Worm (Caenorhabditis elegans) whole organism, late embryonic: Measurements from ENCODE around the gene F40E12.1.

Experiments used
- F13H6.1 ChIP-seq: sonication (generic microtip); optimal IDR thresholded peaks from 2 replicates; lab custom pipeline; 2016; ENCODE audit warnings: missing genetic modification characterization, missing compliant biosample characterization
- T23F11.4 ChIP-seq: fragments of 200-800 bp; sonication (Bioruptor generic); optimal IDR thresholded peaks from 2 replicates; lab custom pipeline; 2018; ENCODE audit warnings: mild to moderate bottlenecking, missing genetic modification characterization, missing compliant biosample characterization
- Y22D7AL.16 ChIP-seq: sonication (generic microtip); optimal IDR thresholded peaks from 2 replicates; lab custom pipeline; 2016; ENCODE audit warnings: missing genetic modification characterization, missing compliant biosample characterization
- ahr-1 ChIP-seq: sonication (generic microtip); optimal IDR thresholded peaks from 2 replicates; lab custom pipeline; 2016; ENCODE audit warnings: missing genetic modification characterization, missing compliant biosample characterization
- ama-1 ChIP-seq: fragments of 150-350 bp; optimal IDR thresholded peaks from 2 replicates; lab custom pipeline; 2014
- ceh-2 ChIP-seq: sonication (generic microtip); optimal IDR thresholded peaks from 2 replicates; lab custom pipeline; 2016; ENCODE audit warnings: missing genotype, missing genetic modification characterization, missing compliant biosample characterization
- ceh-22 ChIP-seq: sonication (generic microtip); optimal IDR thresholded peaks from 2 replicates; lab custom pipeline; 2017; ENCODE audit warnings: missing biosample characterization, missing genetic modification characterization
- ceh-24 ChIP-seq: sonication (generic microtip); optimal IDR thresholded peaks from 2 replicates; lab custom pipeline; 2016; ENCODE audit warnings: mild to moderate bottlenecking, missing genetic modification characterization, missing compliant biosample characterization
- ceh-30 ChIP-seq: fragments of 150-350 bp; optimal IDR thresholded peaks from 2 replicates; lab custom pipeline; 2014; ENCODE audit warnings: missing biosample characterization, missing genetic modification characterization
- ceh-48 ChIP-seq: sonication (generic microtip); optimal IDR thresholded peaks from 2 replicates; lab custom pipeline; 2016; ENCODE audit warnings: missing genetic modification characterization, inconsistent platforms, missing compliant biosample characterization
- ceh-9 ChIP-seq: sonication (generic microtip); optimal IDR thresholded peaks from 2 replicates; lab custom pipeline; 2016; ENCODE audit warnings: mild to moderate bottlenecking, missing genetic modification characterization, inconsistent platforms, missing compliant biosample characterization
- che-1 ChIP-seq: sonication (generic microtip); optimal IDR thresholded peaks from 2 replicates; lab custom pipeline; 2016; ENCODE audit warnings: mild to moderate bottlenecking, missing genetic modification characterization, missing compliant biosample characterization
- ets-4 ChIP-seq: sonication (generic microtip); optimal IDR thresholded peaks from 2 replicates; lab custom pipeline; 2016; ENCODE audit warnings: missing genetic modification characterization, missing compliant biosample characterization
- fkh-10 ChIP-seq: fragments of 150-350 bp; optimal IDR thresholded peaks from 2 replicates; lab custom pipeline; 2014; ENCODE audit warnings: missing biosample characterization, missing genetic modification reagents, missing genetic modification characterization
- hlh-13 ChIP-seq: fragments of 200-800 bp; sonication (Bioruptor generic); optimal IDR thresholded peaks from 2 replicates; lab custom pipeline; 2018; ENCODE audit warnings: mild to moderate bottlenecking, missing genetic modification characterization, missing compliant biosample characterization
- hlh-15 ChIP-seq: sonication (generic microtip); optimal IDR thresholded peaks from 2 replicates; lab custom pipeline; 2016; ENCODE audit warnings: missing genetic modification characterization, missing compliant biosample characterization
- hlh-6 ChIP-seq: sonication (generic microtip); optimal IDR thresholded peaks from 2 replicates; lab custom pipeline; 2016; ENCODE audit warnings: missing genotype, missing genetic modification characterization, missing compliant biosample characterization
- mec-3 ChIP-seq: sonication (generic microtip); optimal IDR thresholded peaks from 2 replicates; lab custom pipeline; 2016; ENCODE audit warnings: borderline replicate concordance, missing genetic modification characterization, missing compliant biosample characterization
- nfya-1 ChIP-seq: sonication (generic microtip); optimal IDR thresholded peaks from 2 replicates; lab custom pipeline; 2017; ENCODE audit warnings: missing genetic modification characterization, mild to moderate bottlenecking, missing compliant biosample characterization, antibody characterized with exemption, moderate library complexity
- nhr-11 ChIP-seq: fragments of 150-350 bp; optimal IDR thresholded peaks from 2 replicates; lab custom pipeline; 2014; ENCODE audit warnings: missing biosample characterization, missing genetic modification characterization
- nhr-232 ChIP-seq: sonication (generic microtip); optimal IDR thresholded peaks from 2 replicates; lab custom pipeline; 2016; ENCODE audit warnings: missing genetic modification characterization, missing compliant biosample characterization
- odd-2 ChIP-seq: sonication (generic microtip); optimal IDR thresholded peaks from 2 replicates; lab custom pipeline; 2017; ENCODE audit warnings: antibody characterized with exemption, mild to moderate bottlenecking, missing genetic modification characterization, missing compliant biosample characterization
- pax-1 ChIP-seq: fragments of 150-350 bp; optimal IDR thresholded peaks from 2 replicates; lab custom pipeline; 2014; ENCODE audit warnings: missing biosample characterization, missing genetic modification characterization
- pha-2 ChIP-seq: sonication (generic microtip); optimal IDR thresholded peaks from 2 replicates; lab custom pipeline; 2017; ENCODE audit warnings: mild to moderate bottlenecking, missing genetic modification characterization, missing compliant biosample characterization
- pha-4 ChIP-seq: fragments of 150-350 bp; optimal IDR thresholded peaks from 2 replicates; lab custom pipeline; 2018; ENCODE audit warnings: missing biosample characterization, missing genetic modification reagents, missing genetic modification characterization
- pros-1 ChIP-seq: fragments of 150-350 bp; optimal IDR thresholded peaks from 2 replicates; lab custom pipeline; 2014; ENCODE audit warnings: missing biosample characterization, missing genetic modification reagents, missing genetic modification characterization
- rnt-1 ChIP-seq: sonication (generic microtip); optimal IDR thresholded peaks from 2 replicates; lab custom pipeline; 2016; ENCODE audit warnings: missing genetic modification characterization, missing compliant biosample characterization
- syd-9 ChIP-seq: sonication (generic microtip); optimal IDR thresholded peaks from 2 replicates; lab custom pipeline; 2016; ENCODE audit warnings: mild to moderate bottlenecking, missing genetic modification characterization, moderate library complexity, missing compliant biosample characterization
- tbx-7 ChIP-seq: sonication (generic microtip); optimal IDR thresholded peaks from 2 replicates; lab custom pipeline; 2016; ENCODE audit warnings: missing genotype, missing genetic modification characterization, missing compliant biosample characterization
- unc-3 ChIP-seq, 2 experiments: fragments of 200-800 bp in 1 of 2; sonication (Bioruptor generic) in 1 of 2; sonication (generic microtip) in 1 of 2; conservative IDR thresholded peaks in 1 of 2; optimal IDR thresholded peaks in 1 of 2; 2 replicates each; pipeline versions ENCODE4 v1.3.6 to Lab custom; 2016 to 2022; ENCODE audit warnings: missing compliant biosample characterization in 2 of 2, missing genetic modification characterization in 2 of 2, missing genetic modification reagents in 1 of 2
- unc-42 ChIP-seq: sonication (generic microtip); optimal IDR thresholded peaks from 2 replicates; lab custom pipeline; 2016; ENCODE audit warnings: missing genotype, missing genetic modification characterization, missing compliant biosample characterization
- unc-86 ChIP-seq: sonication (generic microtip); optimal IDR thresholded peaks from 2 replicates; lab custom pipeline; 2016; ENCODE audit warnings: missing genetic modification characterization, missing compliant biosample characterization

Gene F40E12.1

ce11 chrII:3616615-3617014, 997 bp upstream of the F40E12.1 start:
- TF ChIP-seq pha-2 (tag; lab: Kevin White, UChicago), result no peak
- TF ChIP-seq nfya-1 (tag; lab: Kevin White, UChicago), result peak; percentile 94
- TF ChIP-seq, all 69 proteins: peak for 1

DNA sequence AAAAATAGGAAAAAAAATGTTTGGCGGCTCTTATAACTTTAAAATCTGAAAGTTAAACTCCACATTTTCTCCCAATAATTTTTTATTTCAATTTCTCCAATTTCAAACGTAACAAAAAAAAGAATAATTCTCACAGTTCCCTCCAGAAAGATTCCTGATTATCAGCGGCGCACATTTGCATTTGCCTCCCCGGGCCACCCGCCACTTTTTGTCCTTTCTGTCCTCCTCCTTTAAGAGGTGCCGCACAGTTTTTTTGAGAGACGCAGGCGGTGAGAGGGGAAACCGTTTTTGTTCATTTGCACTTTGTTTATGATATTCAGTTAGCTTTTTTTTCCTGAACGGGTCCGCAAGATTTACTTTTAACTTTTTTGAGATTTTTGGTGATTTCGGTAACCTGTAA, 3.2 kb downstream of the F40E12.1 start:
- TF ChIP-seq ets-4 (tag; lab: Kevin White, UChicago), result no peak
- no peak for TF ChIP-seq unc-42
- TF ChIP-seq che-1 (tag; lab: Kevin White, UChicago), result no peak
- no peak for TF ChIP-seq unc-3 (GFP tag; conservative IDR thresholded peaks at IDR 0.05; lab: Robert Waterston, UW)
- no peak for TF ChIP-seq unc-3 (tag; optimal IDR thresholded peaks at IDR 0.05; lab: Kevin White, UChicago)

DNA sequence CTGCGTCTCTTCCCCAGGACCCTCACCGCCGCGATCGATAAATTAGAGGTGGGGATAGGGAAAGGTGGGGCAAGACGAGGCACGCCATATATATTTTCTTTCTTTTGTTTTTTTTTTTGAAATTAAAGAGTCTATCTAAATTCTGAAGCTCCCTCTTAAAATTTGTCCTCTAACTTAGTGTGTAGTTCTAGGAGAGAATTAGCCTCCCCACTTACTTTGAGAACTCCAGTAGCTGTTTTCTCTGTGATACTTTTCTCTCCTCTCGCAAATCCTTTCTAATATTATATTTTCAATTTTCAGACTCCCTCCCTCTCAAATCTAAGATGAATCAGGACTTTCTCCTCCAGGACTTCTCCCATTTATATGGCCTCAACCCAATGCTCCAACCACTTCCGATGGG, 4.4 kb downstream of the F40E12.1 start, which contains the start of gene M151.7:
Gene M151.7, plus strand, starts transcription at position 301 of the 400 bp plus-strand sequence.
- TF ChIP-seq syd-9 (tag; lab: Kevin White, UChicago), result no peak
- no peak for TF ChIP-seq fkh-10 (GFP tag; lab: Kevin White, UChicago)
- TF ChIP-seq, all 69 proteins: peak for 0

DNA sequence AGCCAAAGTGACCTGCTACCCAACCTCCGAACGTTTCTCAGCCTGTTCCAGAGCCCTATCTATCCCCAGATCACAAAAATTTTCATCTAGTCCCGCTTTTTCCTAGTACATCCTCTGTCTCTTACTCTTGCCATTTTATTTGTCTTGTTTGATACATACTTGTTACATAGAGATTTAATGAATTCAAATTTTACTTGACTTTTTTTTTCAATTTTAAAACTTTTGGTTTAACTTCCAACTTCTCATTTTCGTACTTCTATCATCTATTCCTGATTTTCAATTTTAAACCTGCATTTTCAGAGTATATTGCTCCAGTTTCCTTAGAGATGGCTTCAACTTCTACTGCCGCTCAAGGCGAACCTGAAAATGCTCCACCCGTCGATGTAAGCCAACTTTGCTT, 9.3 kb downstream of the F40E12.1 start, which contains the start of gene M151.3:
Gene M151.3, plus strand, starts transcription at position 301 of the 400 bp plus-strand sequence.
- TF ChIP-seq ama-1 (no peak), ets-4 (tag; lab: Kevin White, UChicago) (no peak), ceh-30 (tag; lab: Kevin White, UChicago) (no peak), ahr-1 (tag; lab: Kevin White, UChicago) (no peak), Y22D7AL.16 (tag; lab: Kevin White, UChicago) (no peak), T23F11.4 (GFP tag; lab: Kevin White, UChicago) (no peak), hlh-15 (tag; lab: Kevin White, UChicago) (no peak), nfya-1 (tag; lab: Kevin White, UChicago) (no peak), nhr-11 (tag; lab: Kevin White, UChicago) (no peak), rnt-1 (tag; lab: Kevin White, UChicago) (no peak)

ce11 chrII:3630810-3631209, 13.2 kb downstream of the F40E12.1 start, which contains the start of gene M151.2:
M151.2 (plus strand) TSS chrII:3631110.
- no peak for TF ChIP-seq ceh-2 (tag; lab: Kevin White, UChicago)

- TF ChIP-seq hlh-6 (tag; lab: Kevin White, UChicago) (no peak), odd-2 (no peak), nfya-1 (tag; lab: Kevin White, UChicago) (no peak), ceh-22 (tag; lab: Kevin White, UChicago) (no peak), ceh-24 (tag; lab: Kevin White, UChicago) (no peak), unc-42 (no peak), ceh-2 (tag; lab: Kevin White, UChicago) (no peak), tbx-7 (tag; lab: Kevin White, UChicago) (no peak), che-1 (tag; lab: Kevin White, UChicago) (no peak), pros-1 (tag; lab: Kevin White, UChicago) (no peak), Y22D7AL.16 (tag; lab: Kevin White, UChicago) (no peak)
- TF ChIP-seq, all 69 proteins: peak for 0
Observed at ce11 chrII:3634765-3635164, 17.2 kb downstream of the F40E12.1 start.

ce11 chrII:3639238-3639637, 21.6 kb downstream of the F40E12.1 start, which contains the start of gene fbxb-31:
fbxb-31 (minus strand) TSS chrII:3639338.
- TF ChIP-seq nhr-11 (tag; lab: Kevin White, UChicago), result no peak
- TF ChIP-seq F13H6.1 (tag; lab: Kevin White, UChicago), result no peak
- no peak for TF ChIP-seq ets-4 (tag; lab: Kevin White, UChicago)
- TF ChIP-seq ceh-48 (tag; lab: Kevin White, UChicago), result no peak
- no peak for TF ChIP-seq pha-4 (tag; lab: Kevin White, UChicago)
- TF ChIP-seq Y22D7AL.16 (tag; lab: Kevin White, UChicago), result no peak
- no peak for TF ChIP-seq ceh-9 (tag; lab: Kevin White, UChicago)
- no peak for TF ChIP-seq unc-3 (GFP tag; conservative IDR thresholded peaks at IDR 0.05; lab: Robert Waterston, UW)
- no peak for TF ChIP-seq unc-3 (tag; optimal IDR thresholded peaks at IDR 0.05; lab: Kevin White, UChicago)
- no peak for TF ChIP-seq pax-1 (tag; lab: Kevin White, UChicago)
- no peak for TF ChIP-seq hlh-13 (GFP tag; lab: Kevin White, UChicago)
- TF ChIP-seq pros-1 (tag; lab: Kevin White, UChicago), result no peak
- TF ChIP-seq T23F11.4 (GFP tag; lab: Kevin White, UChicago), result no peak
- no peak for TF ChIP-seq mec-3 (tag; lab: Kevin White, UChicago)
- TF ChIP-seq unc-86 (tag; lab: Kevin White, UChicago), result no peak
- no peak for TF ChIP-seq nhr-232 (tag; lab: Kevin White, UChicago)
- TF ChIP-seq, all 69 proteins: peak for 0
